Worm (Caenorhabditis elegans) whole organism, midembryonic: ENCODE results near the gene tkt-1.

Experiments used
- T22C8.4 ChIP-seq: fragments of 200-800 bp; sonication (Bioruptor generic); IDR thresholded peaks from 2 replicates; pipeline ENCODE4 v1.3.6; 2022; ENCODE audit warnings: missing genetic modification characterization, missing compliant biosample characterization
- cog-1 ChIP-seq: sonication (generic microtip); optimal IDR thresholded peaks from 2 replicates; lab custom pipeline; 2016; ENCODE audit warnings: missing genetic modification characterization, missing compliant biosample characterization
- flt-1 ChIP-seq: fragments of 200-800 bp; sonication (Bioruptor generic); IDR thresholded peaks from 2 replicates; pipeline ENCODE4 v1.3.6; 2022; ENCODE audit warnings: missing genetic modification characterization, missing compliant biosample characterization
- klf-2 ChIP-seq: fragments of 200-800 bp; sonication (Bioruptor generic); conservative IDR thresholded peaks from 2 replicates; pipeline ENCODE4 v1.3.6; 2022; ENCODE audit warnings: missing genetic modification reagents, missing genetic modification characterization, missing compliant biosample characterization
- med-1 ChIP-seq: sonication (generic microtip); optimal IDR thresholded peaks from 2 replicates; lab custom pipeline; 2017; ENCODE audit warnings: missing genetic modification characterization, mild to moderate bottlenecking, missing compliant biosample characterization, antibody characterized with exemption, missing genetic modification reagents; ENCODE audit not compliant: insufficient read depth
- ref-1 ChIP-seq: fragments of 200-800 bp; sonication (Bioruptor generic); conservative IDR thresholded peaks from 2 replicates; pipeline ENCODE4 v1.3.6; 2022; ENCODE audit warnings: missing genetic modification reagents, missing genetic modification characterization, missing compliant biosample characterization

- no peak for TF ChIP-seq klf-2
- TF ChIP-seq flt-1 (GFP tag; lab: Robert Waterston, UW) = no peak
- no peak for TF ChIP-seq med-1
- no peak for TF ChIP-seq ref-1 (GFP tag; lab: Robert Waterston, UW)
- no peak for TF ChIP-seq T22C8.4 (GFP tag; lab: Robert Waterston, UW)
- no peak for TF ChIP-seq cog-1 (tag; lab: Kevin White, UChicago)
Observed at ce11 chrIV:10236106-10236505, 7.3 kb upstream of the tkt-1 start.
